Fruit fly (Drosophila melanogaster) whole organism, pupa: Measurements from ENCODE around the gene Ipo9.

Experiments used
- CG10348 ChIP-seq: fragments of 200-800 bp; sonication (Bioruptor generic); IDR thresholded peaks from 2 replicates; pipeline ENCODE4 v1.3.6; 2022; ENCODE audit warnings: missing biosample characterization, missing genetic modification characterization
- CG12605 ChIP-seq: fragments of 200-800 bp; sonication (Bioruptor generic); IDR thresholded peaks from 2 replicates; pipeline ENCODE4 v1.3.6; 2022; ENCODE audit warnings: missing biosample characterization, missing genetic modification characterization
- CG13204 ChIP-seq: fragments of 200-800 bp; sonication (Bioruptor generic); optimal IDR thresholded peaks from 2 replicates; lab custom pipeline; 2018; ENCODE audit warnings: missing biosample characterization, mild to moderate bottlenecking, missing genetic modification characterization, moderate library complexity
- CG14655 ChIP-seq: fragments of 200-800 bp; sonication (Bioruptor generic); optimal IDR thresholded peaks from 3 replicates; lab custom pipeline; 2017; ENCODE audit warnings: mild to moderate bottlenecking, missing biosample characterization, missing genetic modification reagents, missing genetic modification characterization
- CG15710 ChIP-seq: fragments of 200-800 bp; sonication (Bioruptor generic); optimal IDR thresholded peaks from 2 replicates; lab custom pipeline; 2018; ENCODE audit warnings: missing biosample characterization, mild to moderate bottlenecking, missing genetic modification characterization, moderate library complexity
- CG17806 ChIP-seq: fragments of 200-800 bp; sonication (Bioruptor generic); optimal IDR thresholded peaks from 2 replicates; lab custom pipeline; 2018; ENCODE audit warnings: missing biosample characterization, mild to moderate bottlenecking, missing genetic modification characterization, moderate library complexity
- CG32121 ChIP-seq: fragments of 200-800 bp; sonication (Bioruptor generic); IDR thresholded peaks from 2 replicates; pipeline ENCODE4 v1.3.6; 2022; ENCODE audit warnings: missing biosample characterization, missing genetic modification characterization
- CG34367 ChIP-seq: fragments of 200-800 bp; sonication (Bioruptor generic); optimal IDR thresholded peaks from 2 replicates; lab custom pipeline; 2018; ENCODE audit warnings: missing biosample characterization, mild to moderate bottlenecking, missing genetic modification characterization
- CG4496 ChIP-seq: fragments of 200-800 bp; sonication (Bioruptor generic); IDR thresholded peaks from 3 replicates; pipeline ENCODE4 v1.3.6; 2022; ENCODE audit warnings: missing biosample characterization, missing genetic modification characterization
- CG8159 ChIP-seq: fragments of 200-800 bp; sonication (Bioruptor generic); optimal IDR thresholded peaks from 3 replicates; lab custom pipeline; 2018; ENCODE audit warnings: missing biosample characterization, mild to moderate bottlenecking, missing genetic modification characterization, moderate library complexity
- CG8301 ChIP-seq: fragments of 200-800 bp; sonication (Bioruptor generic); optimal IDR thresholded peaks from 2 replicates; lab custom pipeline; 2018; ENCODE audit warnings: missing biosample characterization, mild to moderate bottlenecking, missing genetic modification characterization
- CG9948 ChIP-seq: fragments of 200-800 bp; sonication (Bioruptor generic); optimal IDR thresholded peaks from 2 replicates; lab custom pipeline; 2018; ENCODE audit warnings: missing biosample characterization, mild to moderate bottlenecking, missing genetic modification characterization, moderate library complexity
- D1 ChIP-seq: fragments of 200-800 bp; sonication (Bioruptor generic); optimal IDR thresholded peaks from 2 replicates; lab custom pipeline; 2018; ENCODE audit warnings: missing biosample characterization, mild to moderate bottlenecking, missing genetic modification characterization, moderate library complexity
- EcR ChIP-seq: fragments of 200-800 bp; sonication (Bioruptor generic); optimal IDR thresholded peaks from 3 replicates; lab custom pipeline; 2019; ENCODE audit warnings: missing biosample characterization, missing genetic modification characterization, mild to moderate bottlenecking, moderate library complexity, missing genetic modification reagents
- Ets98B ChIP-seq: fragments of 200-800 bp; sonication (Bioruptor generic); IDR thresholded peaks from 2 replicates; pipeline ENCODE4 v1.3.6; 2022; ENCODE audit warnings: missing biosample characterization, missing genetic modification characterization
- Pif1A ChIP-seq: fragments of 200-800 bp; sonication (Bioruptor generic); optimal IDR thresholded peaks from 3 replicates; lab custom pipeline; 2016; ENCODE audit warnings: missing biosample characterization, missing genetic modification characterization
- Pif1B ChIP-seq: fragments of 200-800 bp; sonication (Bioruptor generic); optimal IDR thresholded peaks from 3 replicates; lab custom pipeline; 2016; ENCODE audit warnings: missing biosample characterization, missing genetic modification characterization
- Snoo ChIP-seq: fragments of 200-800 bp; sonication (Bioruptor generic); optimal IDR thresholded peaks from 3 replicates; lab custom pipeline; 2017; ENCODE audit warnings: missing biosample characterization, mild to moderate bottlenecking, missing genetic modification characterization, inconsistent platforms
- fd96Ca ChIP-seq: fragments of 200-800 bp; sonication (Bioruptor generic); IDR thresholded peaks from 3 replicates; pipeline ENCODE4 v1.3.6; 2022; ENCODE audit warnings: missing biosample characterization, missing genetic modification characterization
- gl ChIP-seq: fragments of 200-800 bp; sonication (Bioruptor generic); optimal IDR thresholded peaks from 2 replicates; lab custom pipeline; 2018; ENCODE audit warnings: missing biosample characterization, mild to moderate bottlenecking, missing genetic modification characterization
- rn ChIP-seq: fragments of 200-800 bp; sonication (Bioruptor generic); IDR thresholded peaks from 2 replicates; pipeline ENCODE4 v1.3.6; 2022; ENCODE audit warnings: missing biosample characterization, missing genetic modification characterization

Gene Ipo9

DNA sequence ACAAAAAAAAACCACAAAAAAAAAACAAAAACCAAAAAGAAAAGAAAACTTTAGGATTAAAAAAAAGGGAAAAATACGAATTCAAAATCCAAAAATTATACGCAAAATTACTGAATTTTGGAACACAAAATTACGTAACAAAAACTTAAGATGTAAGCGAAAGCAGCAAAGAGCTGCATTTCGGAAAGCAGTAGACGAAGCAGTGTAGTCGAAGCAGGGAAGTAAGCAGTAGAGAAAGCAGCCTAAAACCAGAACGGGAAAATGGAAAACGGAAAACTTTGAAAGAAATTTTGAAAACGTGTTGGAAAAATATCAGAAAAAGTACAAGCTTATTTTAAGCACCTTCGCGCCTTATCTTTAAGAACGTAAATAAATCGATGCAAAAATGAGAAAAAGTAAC, 9.4 kb upstream of the Ipo9 start:
- TF ChIP-seq CG34367 (tag; lab: Kevin White, UChicago), result no peak
- TF ChIP-seq Ets98B (GFP tag; lab: Robert Waterston, UW), result no peak
- no peak for TF ChIP-seq CG4496 (GFP tag; lab: Robert Waterston, UW)
- TF ChIP-seq Pif1B (GFP tag; lab: Kevin White, UChicago), result no peak
- TF ChIP-seq fd96Ca (GFP tag; lab: Robert Waterston, UW), result no peak
- TF ChIP-seq CG32121 (GFP tag; lab: Robert Waterston, UW), result no peak
- no peak for TF ChIP-seq CG8159
- no peak for TF ChIP-seq Snoo (tag; lab: Kevin White, UChicago)
- TF ChIP-seq CG17806 (tag; lab: Kevin White, UChicago), result no peak
- no peak for TF ChIP-seq CG15710 (tag; lab: Kevin White, UChicago)
- no peak for TF ChIP-seq CG14655
- TF ChIP-seq CG9948 (tag; lab: Kevin White, UChicago), result no peak
- TF ChIP-seq CG12605 (GFP tag; lab: Robert Waterston, UW), result no peak

dm6 chr3R:11407733-11408134, 4.6 kb upstream of the Ipo9 start, which contains the start of gene mRpL40:
Gene mRpL40, plus strand, starts transcription at chr3R:11407918.
- no peak for TF ChIP-seq CG10348 (GFP tag; lab: Robert Waterston, UW)
- TF ChIP-seq CG4496 (GFP tag; lab: Robert Waterston, UW), result no peak
- TF ChIP-seq CG8159, result no peak
- TF ChIP-seq gl (tag; lab: Kevin White, UChicago), result no peak
- no peak for TF ChIP-seq CG13204 (GFP tag; lab: Kevin White, UChicago)
- no peak for TF ChIP-seq CG9948 (tag; lab: Kevin White, UChicago)
- no peak for TF ChIP-seq CG14655
- TF ChIP-seq EcR (GFP tag; lab: Kevin White, UChicago), result no peak
- TF ChIP-seq rn (GFP tag; lab: Robert Waterston, UW), result no peak
- no peak for TF ChIP-seq CG34367 (tag; lab: Kevin White, UChicago)
- TF ChIP-seq CG8301 (tag; lab: Kevin White, UChicago), result no peak
- no peak for TF ChIP-seq Snoo (tag; lab: Kevin White, UChicago)
- TF ChIP-seq D1 (tag; lab: Kevin White, UChicago), result no peak
- TF ChIP-seq Pif1A (GFP tag; lab: Kevin White, UChicago), result no peak
- TF ChIP-seq CG32121 (GFP tag; lab: Robert Waterston, UW), result no peak
- no peak for TF ChIP-seq CG12605 (GFP tag; lab: Robert Waterston, UW)
- no peak for TF ChIP-seq Ets98B (GFP tag; lab: Robert Waterston, UW)
- TF ChIP-seq Pif1B (GFP tag; lab: Kevin White, UChicago), result no peak

dm6 chr3R:11409667-11410137, 2.6 kb upstream of the Ipo9 start, which contains the start of the genes mgr and Irbp:
Gene mgr, minus strand, starts transcription at chr3R:11409875.
Gene Irbp, plus strand, starts transcription at chr3R:11410047.
- TF ChIP-seq CG13204 (GFP tag; lab: Kevin White, UChicago) (no peak), CG34367 (tag; lab: Kevin White, UChicago) (peak; percentile 78), EcR (GFP tag; lab: Kevin White, UChicago) (no peak), CG14655 (no peak), fd96Ca (GFP tag; lab: Robert Waterston, UW) (peak; percentile 93), CG10348 (GFP tag; lab: Robert Waterston, UW) (peak; percentile 18; the same call in 1 of the 2 replicates), CG9948 (tag; lab: Kevin White, UChicago) (peak; percentile 83), CG15710 (tag; lab: Kevin White, UChicago) (peak; percentile 88), CG4496 (GFP tag; lab: Robert Waterston, UW) (peak; percentile 88), CG32121 (GFP tag; lab: Robert Waterston, UW) (peak; percentile 93), rn (GFP tag; lab: Robert Waterston, UW) (peak; percentile 82), CG8159 (peak; percentile 86), gl (tag; lab: Kevin White, UChicago) (peak; percentile 37), Pif1B (GFP tag; lab: Kevin White, UChicago) (no peak), CG17806 (tag; lab: Kevin White, UChicago) (peak; percentile 86), Ets98B (GFP tag; lab: Robert Waterston, UW) (peak; percentile 92)

DNA sequence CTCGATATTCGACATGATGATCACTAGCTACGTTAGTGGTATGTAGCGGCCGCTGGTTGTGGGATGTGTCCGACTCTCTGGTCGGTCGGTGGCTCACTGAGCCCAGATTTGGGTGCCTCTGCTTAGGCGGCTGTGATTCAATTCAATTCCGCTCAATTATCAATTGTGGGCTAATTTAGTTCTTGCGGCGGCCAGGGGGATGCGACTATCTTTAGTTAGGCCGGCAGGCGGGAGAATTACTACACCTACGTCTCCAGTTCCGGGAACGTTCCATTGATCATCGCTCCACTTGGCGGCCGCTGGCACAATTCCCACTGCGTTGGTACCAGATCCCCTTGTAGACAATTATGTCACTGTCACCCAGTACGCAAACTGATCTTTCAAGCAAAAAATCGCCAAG, 6.2 kb downstream of the Ipo9 start, which contains the start of the genes bumpel and CG45676:
Gene bumpel (minus strand): TSS at position 101 of the 400 bp plus-strand sequence.
Gene CG45676 (plus strand): TSS at position 318 of the 400 bp plus-strand sequence.
- TF ChIP-seq fd96Ca (GFP tag; lab: Robert Waterston, UW) (no peak), Pif1A (GFP tag; lab: Kevin White, UChicago) (no peak), CG34367 (tag; lab: Kevin White, UChicago) (no peak), CG9948 (tag; lab: Kevin White, UChicago) (no peak), CG17806 (tag; lab: Kevin White, UChicago) (no peak), Ets98B (GFP tag; lab: Robert Waterston, UW) (no peak), CG4496 (GFP tag; lab: Robert Waterston, UW) (no peak), Pif1B (GFP tag; lab: Kevin White, UChicago) (no peak), D1 (tag; lab: Kevin White, UChicago) (no peak), CG10348 (GFP tag; lab: Robert Waterston, UW) (no peak), CG12605 (GFP tag; lab: Robert Waterston, UW) (no peak), gl (tag; lab: Kevin White, UChicago) (no peak), CG14655 (no peak), CG32121 (GFP tag; lab: Robert Waterston, UW) (no peak)

DNA sequence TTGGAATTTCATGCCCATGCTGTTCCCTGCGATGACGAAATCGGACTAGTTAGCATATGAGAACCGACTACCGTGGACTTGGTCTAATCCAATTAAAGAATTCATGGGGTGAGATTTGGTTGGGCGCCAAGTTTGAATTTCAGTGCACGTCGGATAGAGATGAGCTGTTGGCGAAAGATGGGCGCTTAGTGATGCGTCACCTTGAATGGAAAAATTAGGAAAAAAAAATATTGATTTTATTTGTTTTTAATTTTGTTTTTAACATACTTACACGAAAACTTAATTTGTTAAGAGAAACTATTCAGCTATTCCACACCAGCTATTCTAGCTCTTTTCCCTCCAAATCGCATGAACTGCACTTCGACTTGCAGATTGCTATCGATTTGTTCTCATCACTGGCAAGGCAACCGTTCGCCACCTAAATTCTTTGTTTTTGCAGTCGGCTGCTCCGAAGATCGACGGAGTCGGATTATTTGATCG, 9.4 kb downstream of the Ipo9 start, which contains the start of the genes ninaG and Sptz:
Gene ninaG (minus strand): TSS at position 51 of the 480 bp plus-strand sequence.
Gene Sptz (plus strand): TSS at position 450 of the 480 bp plus-strand sequence.
- TF ChIP-seq Snoo (tag; lab: Kevin White, UChicago) (peak; percentile 90), CG10348 (GFP tag; lab: Robert Waterston, UW) (peak; percentile 89), CG14655 (no peak), Ets98B (GFP tag; lab: Robert Waterston, UW) (peak; percentile 91), CG9948 (tag; lab: Kevin White, UChicago) (peak; percentile 85), Pif1B (GFP tag; lab: Kevin White, UChicago) (no peak), Pif1A (GFP tag; lab: Kevin White, UChicago) (no peak), CG12605 (GFP tag; lab: Robert Waterston, UW) (peak; percentile 79), fd96Ca (GFP tag; lab: Robert Waterston, UW) (peak; percentile 98), CG8301 (tag; lab: Kevin White, UChicago) (no peak), CG17806 (tag; lab: Kevin White, UChicago) (peak; percentile 85), CG4496 (GFP tag; lab: Robert Waterston, UW) (peak; percentile 93), gl (tag; lab: Kevin White, UChicago) (peak; percentile 64), CG13204 (GFP tag; lab: Kevin White, UChicago) (no peak), rn (GFP tag; lab: Robert Waterston, UW) (peak; percentile 92), CG34367 (tag; lab: Kevin White, UChicago) (peak; percentile 85), EcR (GFP tag; lab: Kevin White, UChicago) (no peak), D1 (tag; lab: Kevin White, UChicago) (no peak), CG32121 (GFP tag; lab: Robert Waterston, UW) (peak; percentile 94), CG15710 (tag; lab: Kevin White, UChicago) (peak; percentile 88), CG8159 (peak; percentile 88)
